ENCODE assay signal across 4 worm cellular contexts in genomic region chrII:5772547-5773142, ce11.
TF ChIP-seq lines count a peak whose summit lies in the region.

No protein-coding gene starts in this region.

TF ChIP-seq in whole organism, L2 larva, 48 proteins besides CTCF, POLR2A, EP300 and RAD21:
- peak; percentile 37 for TF ChIP-seq C34F6.9 (tag; optimal IDR thresholded peaks at IDR 0.05; lab: Kevin White, UChicago)
- peak; percentile 79 for TF ChIP-seq nhr-129 (tag; optimal IDR thresholded peaks at IDR 0.05; lab: Kevin White, UChicago)
- TF ChIP-seq lin-13 (GFP tag; optimal IDR thresholded peaks at IDR 0.05; lab: Kevin White, UChicago): no peak
- no peak for TF ChIP-seq blmp-1 (tag; optimal IDR thresholded peaks at IDR 0.05; lab: Kevin White, UChicago; ENCODE audit: insufficient read depth)
- TF ChIP-seq sma-9 (GFP tag; optimal IDR thresholded peaks at IDR 0.05; lab: Kevin White, UChicago): peak; percentile 53
- TF ChIP-seq sma-9 (tag; optimal IDR thresholded peaks at IDR 0.05; lab: Kevin White, UChicago): no peak
- peak; percentile 1 for TF ChIP-seq crh-2 (tag; optimal IDR thresholded peaks at IDR 0.05; lab: Kevin White, UChicago)
- peak; percentile 32 for TF ChIP-seq lin-11 (tag; optimal IDR thresholded peaks at IDR 0.05; lab: Kevin White, UChicago)
- peak; percentile 22 for TF ChIP-seq gmeb-1 (tag; optimal IDR thresholded peaks at IDR 0.05; lab: Kevin White, UChicago)
- peak; percentile 35 for TF ChIP-seq fos-1 (tag; optimal IDR thresholded peaks at IDR 0.05; lab: Kevin White, UChicago)
- TF ChIP-seq F13H6.1 (tag; optimal IDR thresholded peaks at IDR 0.05; lab: Kevin White, UChicago): peak; percentile 45
- TF ChIP-seq nhr-12 (tag; optimal IDR thresholded peaks at IDR 0.05; lab: Kevin White, UChicago): no peak
TF ChIP-seq in whole organism, L2 larva: peak in this region for 8.

TF ChIP-seq in whole organism, L4 larva, 104 proteins besides CTCF, POLR2A, EP300 and RAD21 (continues in another document):
- peak in 1 of 2 experiments; percentile 33 for TF ChIP-seq daf-16 (GFP tag; optimal IDR thresholded peaks at IDR 0.05; lab: Kevin White, UChicago)
- TF ChIP-seq daf-16 (tag; optimal IDR thresholded peaks at IDR 0.05; lab: Kevin White, UChicago): no peak
- TF ChIP-seq ztf-11 (tag; optimal IDR thresholded peaks at IDR 0.05; lab: Kevin White, UChicago): no peak
- no peak for TF ChIP-seq pqm-1 (tag; optimal IDR thresholded peaks at IDR 0.05; lab: Kevin White, UChicago)
- TF ChIP-seq nhr-48 (tag; optimal IDR thresholded peaks at IDR 0.05; lab: Kevin White, UChicago): peak; percentile 24
- TF ChIP-seq ceh-62 (tag; optimal IDR thresholded peaks at IDR 0.05; lab: Kevin White, UChicago): no peak
- peak; percentile 77 for TF ChIP-seq mes-2 (tag; optimal IDR thresholded peaks at IDR 0.05; lab: Kevin White, UChicago; ENCODE audit: poor library complexity, severe bottlenecking)
- no peak for TF ChIP-seq daf-19 (GFP tag; conservative IDR thresholded peaks at IDR 0.05; lab: Robert Waterston, UW)
- peak; percentile 57; the same call in 1 of the 2 replicates for TF ChIP-seq T26A8.4 (GFP tag; IDR thresholded peaks at IDR 0.05; lab: Robert Waterston, UW)
- TF ChIP-seq ZK337.2 (GFP tag; IDR thresholded peaks at IDR 0.05; lab: Robert Waterston, UW): 0 out of 2 replicates have a peak, but pooled peaks have one; percentile 56
- peak; percentile 48 for TF ChIP-seq lin-13 (GFP tag; optimal IDR thresholded peaks at IDR 0.05; lab: Kevin White, UChicago)
- TF ChIP-seq egl-43 (GFP tag; IDR thresholded peaks at IDR 0.05; lab: Robert Waterston, UW): peak; percentile 87
- peak; percentile 33; the same call in 1 of the 2 replicates for TF ChIP-seq set-16 (GFP tag; IDR thresholded peaks at IDR 0.05; lab: Robert Waterston, UW)
- 0 out of 2 replicates have a peak, but pooled peaks have one; percentile 75 for TF ChIP-seq F44E2.7 (GFP tag; IDR thresholded peaks at IDR 0.05; lab: Robert Waterston, UW)
- no peak for TF ChIP-seq mxl-2 (GFP tag; conservative IDR thresholded peaks at IDR 0.05; lab: Robert Waterston, UW)
- peak; percentile 72 for TF ChIP-seq lin-38 (GFP tag; IDR thresholded peaks at IDR 0.05; lab: Robert Waterston, UW)
- no peak for TF ChIP-seq T20F7.1 (GFP tag; optimal IDR thresholded peaks at IDR 0.05; lab: Kevin White, UChicago)
- TF ChIP-seq D1046.2 (GFP tag; IDR thresholded peaks at IDR 0.05; lab: Robert Waterston, UW): 0 out of 2 replicates have a peak, but pooled peaks have one; percentile 59
- peak; percentile 41 for TF ChIP-seq dve-1 (tag; optimal IDR thresholded peaks at IDR 0.05; lab: Kevin White, UChicago; ENCODE audit: insufficient read depth)
- TF ChIP-seq aly-2 (tag; optimal IDR thresholded peaks at IDR 0.05; lab: Kevin White, UChicago): no peak
- TF ChIP-seq mdl-1 (tag; optimal IDR thresholded peaks at IDR 0.05; lab: Kevin White, UChicago): no peak
- peak in 1 of 2 experiments; percentile 93 for TF ChIP-seq unc-62 (GFP tag; optimal IDR thresholded peaks at IDR 0.05 in 1 of 2; lab: Kevin White, UChicago)
- no peak for TF ChIP-seq unc-62 (tag; optimal IDR thresholded peaks at IDR 0.05; lab: Kevin White, UChicago)
- 0 out of 2 replicates have a peak, but pooled peaks have one; percentile 43 for TF ChIP-seq saeg-2 (GFP tag; IDR thresholded peaks at IDR 0.05; lab: Robert Waterston, UW)

TF ChIP-seq in whole organism, late embryonic, 69 proteins besides CTCF, POLR2A, EP300 and RAD21 (continues in another document):
- TF ChIP-seq nfya-1 (tag; optimal IDR thresholded peaks at IDR 0.05; lab: Kevin White, UChicago) (peak; percentile 23), pha-4 (tag; optimal IDR thresholded peaks at IDR 0.05; lab: Kevin White, UChicago) (no peak), ceh-2 (tag; optimal IDR thresholded peaks at IDR 0.05; lab: Kevin White, UChicago) (peak; percentile 46), F13H6.1 (tag; optimal IDR thresholded peaks at IDR 0.05; lab: Kevin White, UChicago) (no peak), ceh-18 (tag; optimal IDR thresholded peaks at IDR 0.05; lab: Kevin White, UChicago) (peak; percentile 37), unc-86 (tag; optimal IDR thresholded peaks at IDR 0.05; lab: Kevin White, UChicago) (no peak), nhr-11 (tag; optimal IDR thresholded peaks at IDR 0.05; lab: Kevin White, UChicago) (no peak), madf-2 (tag; optimal IDR thresholded peaks at IDR 0.05; lab: Kevin White, UChicago) (peak; percentile 47), ceh-6 (GFP tag; optimal IDR thresholded peaks at IDR 0.05; lab: Kevin White, UChicago) (peak; percentile 68), rnt-1 (tag; optimal IDR thresholded peaks at IDR 0.05; lab: Kevin White, UChicago) (no peak), pax-1 (tag; optimal IDR thresholded peaks at IDR 0.05; lab: Kevin White, UChicago) (no peak), T23F11.4 (GFP tag; optimal IDR thresholded peaks at IDR 0.05; lab: Kevin White, UChicago) (peak; percentile 51), fkh-6 (tag; optimal IDR thresholded peaks at IDR 0.05; lab: Kevin White, UChicago) (peak; percentile 59), ama-1 (optimal IDR thresholded peaks at IDR 0.05; lab: Kevin White, UChicago) (no peak), hlh-30 (tag; optimal IDR thresholded peaks at IDR 0.05; lab: Kevin White, UChicago; ENCODE audit: insufficient read depth) (peak; percentile 39), K09A11.1 (tag; optimal IDR thresholded peaks at IDR 0.05; lab: Kevin White, UChicago; ENCODE audit: insufficient read depth) (no peak), dmd-4 (tag; optimal IDR thresholded peaks at IDR 0.05; lab: Kevin White, UChicago; ENCODE audit: borderline replicate concordance) (no peak), hlh-15 (tag; optimal IDR thresholded peaks at IDR 0.05; lab: Kevin White, UChicago) (no peak), K02D7.2 (tag; optimal IDR thresholded peaks at IDR 0.05; lab: Kevin White, UChicago) (no peak), pqm-1 (tag; optimal IDR thresholded peaks at IDR 0.05; lab: Kevin White, UChicago) (peak; percentile 9), tbx-7 (tag; optimal IDR thresholded peaks at IDR 0.05; lab: Kevin White, UChicago) (no peak), hlh-6 (tag; optimal IDR thresholded peaks at IDR 0.05; lab: Kevin White, UChicago) (peak; percentile 48), pros-1 (tag; optimal IDR thresholded peaks at IDR 0.05; lab: Kevin White, UChicago) (no peak), pat-9 (tag; optimal IDR thresholded peaks at IDR 0.05; lab: Kevin White, UChicago) (peak; percentile 53), ceh-45 (GFP tag; IDR thresholded peaks at IDR 0.05; lab: Robert Waterston, UW) (0 out of 2 replicates have a peak, but pooled peaks have one; percentile 20), ceh-30 (tag; optimal IDR thresholded peaks at IDR 0.05; lab: Kevin White, UChicago) (no peak), fkh-10 (GFP tag; optimal IDR thresholded peaks at IDR 0.05; lab: Kevin White, UChicago) (no peak), zip-5 (tag; optimal IDR thresholded peaks at IDR 0.05; lab: Kevin White, UChicago) (peak; percentile 30), ahr-1 (tag; optimal IDR thresholded peaks at IDR 0.05; lab: Kevin White, UChicago) (no peak)

TF ChIP-seq in whole organism, mixed stage, embryonic, 35 proteins besides CTCF, POLR2A, EP300 and RAD21 (continues in another document):
- TF ChIP-seq nhr-76 (tag; optimal IDR thresholded peaks at IDR 0.05; lab: Kevin White, UChicago) (no peak), nhr-2 (tag; optimal IDR thresholded peaks at IDR 0.05; lab: Kevin White, UChicago) (peak; percentile 70), hlh-1 (tag; optimal IDR thresholded peaks at IDR 0.05; lab: Kevin White, UChicago) (peak; percentile 7), lin-32 (GFP tag; optimal IDR thresholded peaks at IDR 0.05; lab: Kevin White, UChicago) (peak; percentile 57), flh-1 (GFP tag; optimal IDR thresholded peaks at IDR 0.05; lab: Kevin White, UChicago) (no peak), mls-2 (tag; optimal IDR thresholded peaks at IDR 0.05; lab: Kevin White, UChicago) (peak; percentile 87), ces-1 (GFP tag; optimal IDR thresholded peaks at IDR 0.05; lab: Kevin White, UChicago) (peak; percentile 36), lin-13 (tag; optimal IDR thresholded peaks at IDR 0.05; lab: Kevin White, UChicago) (no peak), M03D4.4 (tag; optimal IDR thresholded peaks at IDR 0.05; lab: Kevin White, UChicago) (peak; percentile 78), nhr-28 (tag; optimal IDR thresholded peaks at IDR 0.05; lab: Kevin White, UChicago) (no peak), unc-62 (GFP tag; optimal IDR thresholded peaks at IDR 0.05; lab: Kevin White, UChicago) (no peak), sem-2 (GFP tag; optimal IDR thresholded peaks at IDR 0.05; lab: Kevin White, UChicago) (peak; percentile 47), snpc-4 (tag; optimal IDR thresholded peaks at IDR 0.05; lab: Kevin White, UChicago) (no peak), unc-39 (tag; optimal IDR thresholded peaks at IDR 0.05; lab: Kevin White, UChicago) (no peak), nhr-237 (tag; optimal IDR thresholded peaks at IDR 0.05; lab: Kevin White, UChicago) (no peak), tbx-8 (GFP tag; optimal IDR thresholded peaks at IDR 0.05; lab: Kevin White, UChicago) (no peak), ceh-83 (GFP tag; optimal IDR thresholded peaks at IDR 0.05; lab: Kevin White, UChicago) (peak; percentile 62), elt-3 (tag; optimal IDR thresholded peaks at IDR 0.05; lab: Kevin White, UChicago) (no peak), pha-4 (tag; optimal IDR thresholded peaks at IDR 0.05; lab: Kevin White, UChicago) (no peak), lsy-2 (tag; optimal IDR thresholded peaks at IDR 0.05; lab: Kevin White, UChicago) (no peak), mep-1 (tag; optimal IDR thresholded peaks at IDR 0.05; lab: Kevin White, UChicago) (no peak), ceh-39 (tag; optimal IDR thresholded peaks at IDR 0.05; lab: Kevin White, UChicago) (no peak), nhr-12 (tag; optimal IDR thresholded peaks at IDR 0.05; lab: Kevin White, UChicago) (no peak), unc-120 (tag; optimal IDR thresholded peaks at IDR 0.05; lab: Kevin White, UChicago; ENCODE audit: poor library complexity, severe bottlenecking) (peak; percentile 56), ztf-11 (tag; optimal IDR thresholded peaks at IDR 0.05; lab: Kevin White, UChicago) (no peak), blmp-1 (tag; optimal IDR thresholded peaks at IDR 0.05; lab: Kevin White, UChicago) (no peak), ham-2 (GFP tag; optimal IDR thresholded peaks at IDR 0.05; lab: Kevin White, UChicago) (peak; percentile 82), ceh-43 (GFP tag; optimal IDR thresholded peaks at IDR 0.05; lab: Kevin White, UChicago) (peak; percentile 9), drap-1 (GFP tag; optimal IDR thresholded peaks at IDR 0.05; lab: Kevin White, UChicago) (peak; percentile 82), sptf-1 (tag; optimal IDR thresholded peaks at IDR 0.05; lab: Kevin White, UChicago) (peak; percentile 85), cnd-1 (tag; optimal IDR thresholded peaks at IDR 0.05; lab: Kevin White, UChicago) (peak; percentile 43), mab-5 (tag; optimal IDR thresholded peaks at IDR 0.05; lab: Kevin White, UChicago) (no peak), zip-8 (tag; optimal IDR thresholded peaks at IDR 0.05; lab: Kevin White, UChicago) (peak; percentile 10), bed-3 (GFP tag; optimal IDR thresholded peaks at IDR 0.05; lab: Kevin White, UChicago) (peak; percentile 34)
